Fruit fly (Drosophila melanogaster): ENCODE results near the gene Cby.

Cby gene

dm6 chr3R:21911516-21911915 is 43.7 kb downstream of the Cby start, which contains the start of gene Qsox3:
Gene Qsox3, plus strand, starts transcription at chr3R:21911816.
- TF ChIP-seq tj (GFP tag; optimal IDR thresholded peaks at IDR 0.05) (no peak), CG5204 (GFP tag; optimal IDR thresholded peaks at IDR 0.05) (no peak), CG7045 (GFP tag; optimal IDR thresholded peaks at IDR 0.05) (no peak), CG7101 (tag; optimal IDR thresholded peaks at IDR 0.05) (no peak), CG11617 (GFP tag; optimal IDR thresholded peaks at IDR 0.05) (no peak), cic (GFP tag; optimal IDR thresholded peaks at IDR 0.05) (no peak), toe (GFP tag; optimal IDR thresholded peaks at IDR 0.05) (no peak), Hr96 (GFP tag; optimal IDR thresholded peaks at IDR 0.05) (no peak), CG14711 (tag; optimal IDR thresholded peaks at IDR 0.05) (no peak), CG12768 (GFP tag; optimal IDR thresholded peaks at IDR 0.05) (no peak), pad (GFP tag; optimal IDR thresholded peaks at IDR 0.05) (no peak)

- TF ChIP-seq CG5204 (GFP tag; optimal IDR thresholded peaks at IDR 0.05), result no peak
- no peak for TF ChIP-seq cnc (optimal IDR thresholded peaks at IDR 0.05)
- no peak for TF ChIP-seq CG7101 (tag; optimal IDR thresholded peaks at IDR 0.05)
- TF ChIP-seq bab1 (GFP tag; optimal IDR thresholded peaks at IDR 0.05), result no peak
These were observed 45.6 kb downstream of the Cby start, which contains the start of gene Qsox2 for dm6 chr3R:21913447-21913846. Gene Qsox2, plus strand, starts transcription at chr3R:21913747.

- TF ChIP-seq CG33017 (tag; optimal IDR thresholded peaks at IDR 0.05), result no peak
- TF ChIP-seq CG14711 (tag; optimal IDR thresholded peaks at IDR 0.05), result no peak
- no peak for TF ChIP-seq CG5204 (GFP tag; optimal IDR thresholded peaks at IDR 0.05)
These were observed 49.2 kb downstream of the Cby start for dm6 chr3R:21916987-21917386.

Measured in whole organism, adult.